Fruit fly (Drosophila melanogaster) whole organism, embryonic: ENCODE measurements around the gene CG7402.

ENCODE experiments used
- Abd-B ChIP-seq: fragments of 200-800 bp; sonication (Bioruptor generic); optimal IDR thresholded peaks from 2 replicates; lab custom pipeline; 2018; ENCODE audit warnings: missing biosample characterization, mild to moderate bottlenecking, missing genetic modification characterization, moderate library complexity
- Atf-2 ChIP-seq: fragments of 200-800 bp; sonication (Bioruptor generic); optimal IDR thresholded peaks from 2 replicates; lab custom pipeline; 2016; ENCODE audit warnings: missing biosample characterization, missing genetic modification characterization
- B-H2 ChIP-seq: fragments of 200-800 bp; sonication (Bioruptor generic); optimal IDR thresholded peaks from 2 replicates; lab custom pipeline; 2018; ENCODE audit warnings: missing biosample characterization, mild to moderate bottlenecking, missing genetic modification characterization
- CG10321 ChIP-seq: fragments of 200-800 bp; sonication (Bioruptor generic); IDR thresholded peaks from 2 replicates; pipeline ENCODE4 v1.3.6; 2022; ENCODE audit warnings: missing biosample characterization, missing genetic modification characterization
- CG10366 ChIP-seq: fragments of 200-800 bp; sonication (Bioruptor generic); IDR thresholded peaks from 2 replicates; pipeline ENCODE4 v1.3.6; 2022; ENCODE audit warnings: missing biosample characterization, missing genetic modification characterization
- CG10543 ChIP-seq: fragments of 200-800 bp; sonication (Bioruptor generic); optimal IDR thresholded peaks from 3 replicates; lab custom pipeline; 2017; ENCODE audit warnings: missing biosample characterization, mild to moderate bottlenecking, missing genetic modification characterization, moderate library complexity
- CG11093 ChIP-seq: fragments of 200-800 bp; sonication (Bioruptor generic); IDR thresholded peaks from 3 replicates; pipeline ENCODE4 v1.3.6; 2022; ENCODE audit warnings: missing biosample characterization, missing genetic modification characterization
- CG12659 ChIP-seq: fragments of 200-800 bp; sonication (Bioruptor generic); optimal IDR thresholded peaks from 3 replicates; lab custom pipeline; 2017; ENCODE audit warnings: mild to moderate bottlenecking, missing biosample characterization, missing genetic modification reagents, missing genetic modification characterization
- CG12769 ChIP-seq: fragments of 200-800 bp; sonication (Bioruptor generic); optimal IDR thresholded peaks from 2 replicates; lab custom pipeline; 2019; ENCODE audit warnings: missing biosample characterization, mild to moderate bottlenecking, missing genetic modification characterization, moderate library complexity
- CG1529 ChIP-seq: fragments of 200-800 bp; sonication (Bioruptor generic); optimal IDR thresholded peaks from 3 replicates; lab custom pipeline; 2018; ENCODE audit warnings: missing biosample characterization, missing genetic modification characterization
- CG1603 ChIP-seq: fragments of 200-800 bp; sonication (Bioruptor generic); optimal IDR thresholded peaks from 2 replicates; lab custom pipeline; 2019; ENCODE audit warnings: missing biosample characterization, mild to moderate bottlenecking, missing genetic modification characterization, moderate library complexity
- CG17912 ChIP-seq: fragments of 200-800 bp; sonication (Bioruptor generic); optimal IDR thresholded peaks from 2 replicates; lab custom pipeline; 2018; ENCODE audit warnings: missing biosample characterization, mild to moderate bottlenecking, missing genetic modification characterization
- CG18599 ChIP-seq: fragments of 200-800 bp; sonication (Bioruptor generic); optimal IDR thresholded peaks from 3 replicates; lab custom pipeline; 2017; ENCODE audit warnings: missing biosample characterization, missing genetic modification characterization, mild to moderate bottlenecking, moderate library complexity, missing genetic modification reagents
- CG2889 ChIP-seq: fragments of 200-800 bp; sonication (Bioruptor generic); IDR thresholded peaks from 3 replicates; pipeline ENCODE4 v1.3.6; 2022; ENCODE audit warnings: missing biosample characterization, missing genetic modification characterization
- CG30403 ChIP-seq: fragments of 200-800 bp; sonication (Bioruptor generic); optimal IDR thresholded peaks from 3 replicates; lab custom pipeline; 2016; ENCODE audit warnings: missing biosample characterization, missing genetic modification characterization
- CG34376 ChIP-seq: fragments of 200-800 bp; sonication (Bioruptor generic); optimal IDR thresholded peaks from 2 replicates; lab custom pipeline; 2018; ENCODE audit warnings: missing biosample characterization, mild to moderate bottlenecking, missing genetic modification characterization
- CG6765 ChIP-seq: fragments of 200-800 bp; sonication (Bioruptor generic); optimal IDR thresholded peaks from 3 replicates; lab custom pipeline; 2017; ENCODE audit warnings: missing biosample characterization, mild to moderate bottlenecking, missing genetic modification characterization
- Camta ChIP-seq: fragments of 200-800 bp; sonication (Bioruptor generic); optimal IDR thresholded peaks from 2 replicates; lab custom pipeline; 2016; ENCODE audit warnings: missing biosample characterization, missing genetic modification characterization
- Dfd ChIP-seq, 2 experiments: fragments of >200 bp; optimal IDR thresholded peaks; 2 replicates each; lab custom pipeline; 2017; ENCODE audit warnings: missing biosample characterization in 2 of 2, missing genetic modification characterization in 2 of 2
- Dref ChIP-seq: fragments of 200-800 bp; sonication (Bioruptor generic); IDR thresholded peaks from 2 replicates; pipeline ENCODE4 v1.3.6; 2022; ENCODE audit warnings: missing biosample characterization, missing genetic modification characterization
- E2f1 ChIP-seq: fragments of 200-800 bp; sonication (Bioruptor generic); IDR thresholded peaks from 2 replicates; pipeline ENCODE4 v1.3.6; 2022; ENCODE audit warnings: missing biosample characterization, missing genetic modification characterization
- E2f2 ChIP-seq: fragments of 200-800 bp; sonication (Bioruptor generic); IDR thresholded peaks from 2 replicates; pipeline ENCODE4 v1.3.6; 2022; ENCODE audit warnings: missing biosample characterization, missing genetic modification characterization
- MTF-1 ChIP-seq: fragments of 200-800 bp; sonication (Bioruptor generic); optimal IDR thresholded peaks from 2 replicates; lab custom pipeline; 2018; ENCODE audit warnings: missing biosample characterization, mild to moderate bottlenecking, missing genetic modification characterization, borderline replicate concordance
- Mad ChIP-seq: fragments of 200-800 bp; sonication (Bioruptor generic); optimal IDR thresholded peaks from 2 replicates; lab custom pipeline; 2016; ENCODE audit warnings: missing biosample characterization, missing genetic modification characterization
- Max ChIP-seq: fragments of 200-800 bp; sonication (Bioruptor generic); optimal IDR thresholded peaks from 2 replicates; lab custom pipeline; 2016; ENCODE audit warnings: missing biosample characterization, mild to moderate bottlenecking, missing genetic modification characterization
- TFAM ChIP-seq: fragments of 200-800 bp; sonication (Bioruptor generic); optimal IDR thresholded peaks from 2 replicates; lab custom pipeline; 2017; ENCODE audit warnings: missing biosample characterization, missing genetic modification characterization, inconsistent platforms
- cas ChIP-seq: fragments of 200-800 bp; sonication (Bioruptor generic); IDR thresholded peaks from 2 replicates; pipeline ENCODE4 v1.3.6; 2022; ENCODE audit warnings: missing biosample characterization, missing genetic modification characterization
- cg ChIP-seq: fragments of 200-800 bp; sonication (Bioruptor generic); optimal IDR thresholded peaks from 3 replicates; lab custom pipeline; 2019; ENCODE audit warnings: missing biosample characterization, mild to moderate bottlenecking, missing genetic modification characterization, moderate library complexity
- chinmo ChIP-seq: fragments of 200-800 bp; sonication (Bioruptor generic); IDR thresholded peaks from 4 replicates; pipeline ENCODE4 v1.3.6; 2022; ENCODE audit warnings: missing biosample characterization, missing genetic modification characterization; ENCODE audit not compliant: partially characterized antibody
- chm ChIP-seq: fragments of 200-800 bp; sonication (Bioruptor generic); IDR thresholded peaks from 2 replicates; pipeline ENCODE4 v1.3.6; 2022; ENCODE audit warnings: missing biosample characterization, missing genetic modification characterization
- da ChIP-seq: fragments of 200-800 bp; sonication (Bioruptor generic); optimal IDR thresholded peaks from 2 replicates; lab custom pipeline; 2016; ENCODE audit warnings: missing biosample characterization, missing genetic modification characterization
- danr ChIP-seq: fragments of 200-800 bp; sonication (Bioruptor generic); IDR thresholded peaks from 2 replicates; pipeline ENCODE4 v1.3.6; 2022; ENCODE audit warnings: missing biosample characterization, missing genetic modification characterization
- esg ChIP-seq: fragments of 200-800 bp; sonication (Bioruptor generic); conservative IDR thresholded peaks from 2 replicates; pipeline ENCODE4 v1.3.6; 2022; ENCODE audit warnings: missing biosample characterization, missing genetic modification characterization
- ftz-f1 ChIP-seq: fragments of 200-800 bp; sonication (Bioruptor generic); optimal IDR thresholded peaks from 2 replicates; lab custom pipeline; 2016; ENCODE audit warnings: missing biosample characterization, missing genetic modification characterization
- gcm2 ChIP-seq: fragments of 200-800 bp; sonication (Bioruptor generic); optimal IDR thresholded peaks from 2 replicates; lab custom pipeline; 2016; ENCODE audit warnings: missing biosample characterization, missing genetic modification characterization
- grn ChIP-seq: fragments of 200-800 bp; sonication (Bioruptor generic); optimal IDR thresholded peaks from 3 replicates; lab custom pipeline; 2017; ENCODE audit warnings: missing biosample characterization, missing genetic modification characterization
- gro ChIP-seq: fragments of 200-800 bp; sonication (Bioruptor generic); optimal IDR thresholded peaks from 2 replicates; lab custom pipeline; 2016; ENCODE audit warnings: missing biosample characterization, missing genetic modification characterization
- ind ChIP-seq: fragments of 200-800 bp; sonication (Bioruptor generic); optimal IDR thresholded peaks from 3 replicates; lab custom pipeline; 2016; ENCODE audit warnings: missing biosample characterization, missing genetic modification characterization
- insv ChIP-seq, 2 experiments: fragments of 200-800 bp; sonication (Bioruptor generic); optimal IDR thresholded peaks; 3 replicates each; lab custom pipeline; 2016 to 2018; ENCODE audit warnings: missing biosample characterization in 2 of 2, missing genetic modification characterization in 2 of 2
- lov ChIP-seq, 2 experiments: fragments of 200-800 bp in 1 of 2; fragments of >200 bp in 1 of 2; sonication (Bioruptor generic) in 1 of 2; IDR thresholded peaks in 1 of 2; optimal IDR thresholded peaks in 1 of 2; 2 replicates in 1 of 2; 3 replicates in 1 of 2; pipeline versions ENCODE4 v1.3.6 to Lab custom; 2017 to 2022; ENCODE audit warnings: missing biosample characterization in 1 of 2, missing genetic modification characterization in 1 of 2
- mirr ChIP-seq: fragments of 200-800 bp; sonication (Bioruptor generic); optimal IDR thresholded peaks from 3 replicates; lab custom pipeline; 2018; ENCODE audit warnings: missing biosample characterization, mild to moderate bottlenecking, missing genetic modification characterization
- nom ChIP-seq: fragments of 200-800 bp; sonication (Bioruptor generic); optimal IDR thresholded peaks from 2 replicates; lab custom pipeline; 2017; ENCODE audit warnings: missing biosample characterization, missing genetic modification characterization, mild to moderate bottlenecking, moderate library complexity, missing genetic modification reagents
- odd ChIP-seq: fragments of 200-800 bp; sonication (Bioruptor generic); optimal IDR thresholded peaks from 2 replicates; lab custom pipeline; 2017; ENCODE audit warnings: missing biosample characterization, mild to moderate bottlenecking, missing genetic modification characterization
- rib ChIP-seq: fragments of 200-800 bp; sonication (Bioruptor generic); IDR thresholded peaks from 2 replicates; pipeline ENCODE4 v1.3.6; 2022; ENCODE audit warnings: missing biosample characterization, missing genetic modification characterization
- sqz ChIP-seq: fragments of 200-800 bp; sonication (Bioruptor generic); optimal IDR thresholded peaks from 3 replicates; lab custom pipeline; 2018; ENCODE audit warnings: missing biosample characterization, mild to moderate bottlenecking, missing genetic modification characterization
- tin ChIP-seq: fragments of 200-800 bp; sonication (Bioruptor generic); optimal IDR thresholded peaks from 3 replicates; lab custom pipeline; 2016; ENCODE audit warnings: missing biosample characterization, missing genetic modification characterization
- tll ChIP-seq, 2 experiments: fragments of 200-800 bp in 1 of 2; fragments of >200 bp in 1 of 2; sonication (Bioruptor generic) in 1 of 2; optimal IDR thresholded peaks; 2 replicates each; lab custom pipeline; 2017 to 2019; ENCODE audit warnings: missing biosample characterization in 2 of 2, missing genetic modification characterization in 2 of 2, mild to moderate bottlenecking in 1 of 2, moderate library complexity in 1 of 2
- vvl ChIP-seq: fragments of 200-800 bp; sonication (Bioruptor generic); IDR thresholded peaks from 2 replicates; pipeline ENCODE4 v1.3.6; 2022; ENCODE audit warnings: missing biosample characterization, missing genetic modification characterization

Gene CG7402

dm6 chr3L:17922182-17923102 is 34.9 kb downstream of the CG7402 start (continued):
- TF ChIP-seq Mad (GFP tag; lab: Kevin White, UChicago) (no peak), CG10366 (GFP tag; lab: Robert Waterston, UW) (no peak), ind (GFP tag; lab: Kevin White, UChicago) (no peak), vvl (GFP tag; lab: Robert Waterston, UW) (peak; percentile 73), B-H2 (GFP tag; lab: Kevin White, UChicago) (peak; percentile 11), lov (optimal IDR thresholded peaks at IDR 0.05; lab: Kevin White, UChicago) (no peak), lov (GFP tag; IDR thresholded peaks at IDR 0.05; lab: Robert Waterston, UW) (no peak), CG6765 (no peak), CG2889 (no peak), tin (GFP tag; lab: Kevin White, UChicago) (no peak), MTF-1 (GFP tag; lab: Kevin White, UChicago) (no peak), CG34376 (GFP tag; lab: Kevin White, UChicago) (peak; percentile 20), CG30403 (GFP tag; lab: Kevin White, UChicago) (no peak), esg (no peak), E2f1 (GFP tag; lab: Robert Waterston, UW) (no peak), Abd-B (GFP tag; lab: Kevin White, UChicago) (peak; percentile 26), nom (peak; percentile 24), CG10321 (0 out of 2 replicates have a peak, but pooled peaks have one; percentile 51), CG17912 (GFP tag; lab: Kevin White, UChicago) (no peak), TFAM (GFP tag; lab: Kevin White, UChicago) (no peak), da (no peak), danr (no peak), Atf-2 (GFP tag; lab: Kevin White, UChicago) (no peak), CG11093 (GFP tag; lab: Robert Waterston, UW) (no peak), mirr (GFP tag; lab: Kevin White, UChicago) (no peak), CG1603 (tag; lab: Kevin White, UChicago) (no peak), chm (no peak; the same call in 1 of the 2 replicates), E2f2 (no peak), gro (GFP tag; lab: Kevin White, UChicago) (peak; percentile 18), odd (no peak), sqz (GFP tag; lab: Kevin White, UChicago) (peak; percentile 61), Camta (GFP tag; lab: Kevin White, UChicago) (no peak), gcm2 (GFP tag; lab: Kevin White, UChicago) (no peak), Dfd (GFP tag; optimal IDR thresholded peaks at IDR 0.05; lab: Kevin White, UChicago) (peak in 1 of 2 experiments; percentile 77), Dref (no peak), cas (GFP tag; lab: Robert Waterston, UW) (no peak), CG1529 (no peak), CG10543 (GFP tag; lab: Kevin White, UChicago) (peak; percentile 42), chinmo (GFP tag; lab: Robert Waterston, UW) (peak; percentile 79; the same call in 3 of the 4 replicates), Max (GFP tag; lab: Kevin White, UChicago) (no peak), CG12769 (tag; lab: Kevin White, UChicago) (peak; percentile 33), rib (peak; percentile 65; the same call in 1 of the 2 replicates), ftz-f1 (GFP tag; lab: Kevin White, UChicago) (peak; percentile 83), CG12659 (GFP tag; lab: Kevin White, UChicago) (no peak), grn (GFP tag; lab: Kevin White, UChicago) (peak; percentile 11), CG18599 (GFP tag; lab: Kevin White, UChicago) (no peak), insv (GFP tag; optimal IDR thresholded peaks at IDR 0.05; lab: Kevin White, UChicago) (no peak), tll (GFP tag; optimal IDR thresholded peaks at IDR 0.05; lab: Kevin White, UChicago) (no peak), cg (GFP tag; lab: Kevin White, UChicago) (peak; percentile 51)
